Fruit fly (Drosophila melanogaster) whole organism, wandering third instar larva: ENCODE measurements around the gene CG10877.

ENCODE experiments used
- Abd-B ChIP-seq: fragments of >200 bp; optimal IDR thresholded peaks from 2 replicates; lab custom pipeline; 2017; ENCODE audit warnings: missing biosample characterization, missing genetic modification characterization
- CG32264 ChIP-seq: fragments of 200-800 bp; sonication (Bioruptor generic); optimal IDR thresholded peaks from 2 replicates; lab custom pipeline; 2016; ENCODE audit warnings: missing biosample characterization, missing genetic modification characterization
- CrebA ChIP-seq: fragments of 200-800 bp; sonication (Bioruptor generic); optimal IDR thresholded peaks from 2 replicates; lab custom pipeline; 2016; ENCODE audit warnings: missing biosample characterization, mild to moderate bottlenecking, missing genetic modification characterization, borderline replicate concordance
- Dif ChIP-seq: fragments of 200-275, 200-300 bp; sonication (Bioruptor generic); optimal IDR thresholded peaks from 2 replicates; lab custom pipeline; 2018; ENCODE audit warnings: missing biosample characterization, missing genetic modification characterization; ENCODE audit not compliant: partially characterized antibody
- GATAd ChIP-seq: sonication (Bioruptor generic); optimal IDR thresholded peaks from 2 replicates; lab custom pipeline; 2016; ENCODE audit warnings: missing biosample characterization, missing genetic modification characterization
- HLH106 ChIP-seq: fragments of 200-800 bp; optimal IDR thresholded peaks from 3 replicates; lab custom pipeline; 2019; ENCODE audit warnings: missing biosample characterization, mild to moderate bottlenecking, missing genetic modification characterization, moderate library complexity
- Hnf4 ChIP-seq: fragments of 200-800 bp; sonication (Bioruptor generic); optimal IDR thresholded peaks from 2 replicates; lab custom pipeline; 2016; ENCODE audit warnings: missing biosample characterization, mild to moderate bottlenecking, missing genetic modification characterization
- Hr78 ChIP-seq: fragments of >200 bp; optimal IDR thresholded peaks from 2 replicates; lab custom pipeline; 2017; ENCODE audit warnings: missing biosample characterization, missing genetic modification characterization
- Hr83 ChIP-seq: fragments of 200-300 bp; sonication (Bioruptor generic); optimal IDR thresholded peaks from 2 replicates; lab custom pipeline; 2016; ENCODE audit warnings: missing biosample characterization, mild to moderate bottlenecking, missing genetic modification characterization, moderate library complexity; ENCODE audit not compliant: poor library complexity, severe bottlenecking
- Jra ChIP-seq: sonication (Bioruptor generic); optimal IDR thresholded peaks from 2 replicates; lab custom pipeline; 2016; ENCODE audit warnings: missing biosample characterization, missing genetic modification characterization
- Myc ChIP-seq: fragments of >200 bp; optimal IDR thresholded peaks from 2 replicates; lab custom pipeline; 2017
- N ChIP-seq: fragments of >200 bp; optimal IDR thresholded peaks from 2 replicates; lab custom pipeline; 2018; ENCODE audit warnings: missing biosample characterization, missing external identifiers, missing genetic modification characterization
- OdsH ChIP-seq: fragments of 200-800 bp; sonication (Bioruptor generic); optimal IDR thresholded peaks from 2 replicates; lab custom pipeline; 2016; ENCODE audit warnings: missing biosample characterization, mild to moderate bottlenecking, missing genetic modification characterization
- Rel ChIP-seq, 2 experiments: fragments of 200-800 bp; sonication (Bioruptor generic) in 1 of 2; optimal IDR thresholded peaks; 2 replicates in 1 of 2; 3 replicates in 1 of 2; lab custom pipeline; 2016 to 2019; ENCODE audit warnings: mild to moderate bottlenecking in 2 of 2, missing biosample characterization in 2 of 2, missing genetic modification characterization in 2 of 2, moderate library complexity in 1 of 2
- Sp1 ChIP-seq: fragments of 200-800 bp; sonication (Bioruptor generic); optimal IDR thresholded peaks from 3 replicates; lab custom pipeline; 2019; ENCODE audit warnings: missing biosample characterization, mild to moderate bottlenecking, missing genetic modification characterization, moderate library complexity
- br ChIP-seq: fragments of 200-800 bp; sonication (Bioruptor generic); optimal IDR thresholded peaks from 2 replicates; lab custom pipeline; 2016; ENCODE audit warnings: missing biosample characterization, missing genetic modification characterization
- brk ChIP-seq: fragments of 200-800 bp; sonication (Bioruptor generic); optimal IDR thresholded peaks from 2 replicates; lab custom pipeline; 2016; ENCODE audit warnings: missing biosample characterization, mild to moderate bottlenecking, missing genetic modification characterization
- dl ChIP-seq, 2 experiments: fragments of 175-275, 200-275 bp in 1 of 2; fragments of 200-275 bp in 1 of 2; sonication (Bioruptor generic); optimal IDR thresholded peaks; lab custom pipeline; 2018; ENCODE audit warnings: mild to moderate bottlenecking in 2 of 2, missing biosample characterization in 2 of 2, missing genetic modification characterization in 2 of 2, moderate library complexity in 2 of 2; ENCODE audit not compliant: partially characterized antibody in 2 of 2, insufficient read depth in 1 of 2
- dmrt93B ChIP-seq: fragments of 200-800 bp; sonication (Bioruptor generic); optimal IDR thresholded peaks from 2 replicates; lab custom pipeline; 2018; ENCODE audit warnings: missing biosample characterization, mild to moderate bottlenecking, missing genetic modification characterization
- dsf ChIP-seq: sonication (Bioruptor generic); optimal IDR thresholded peaks from 2 replicates; lab custom pipeline; 2016; ENCODE audit warnings: missing biosample characterization, missing genetic modification characterization, borderline replicate concordance
- ey ChIP-seq: fragments of 200-800 bp; sonication (Bioruptor generic); optimal IDR thresholded peaks from 2 replicates; lab custom pipeline; 2016; ENCODE audit warnings: missing biosample characterization, missing genetic modification characterization
- foxo ChIP-seq, 2 experiments: fragments of 200-800 bp; sonication (Bioruptor generic); optimal IDR thresholded peaks; 2 replicates in 1 of 2; 3 replicates in 1 of 2; lab custom pipeline; 2016 to 2017; ENCODE audit warnings: missing biosample characterization in 2 of 2, missing genetic modification characterization in 2 of 2
- fru ChIP-seq: fragments of 200-800 bp; sonication (Bioruptor generic); optimal IDR thresholded peaks from 3 replicates; lab custom pipeline; 2016; ENCODE audit warnings: missing biosample characterization, mild to moderate bottlenecking, missing genetic modification characterization
- h ChIP-seq: fragments of 200-800 bp; sonication (Bioruptor generic); optimal IDR thresholded peaks from 3 replicates; lab custom pipeline; 2016; ENCODE audit warnings: missing biosample characterization, mild to moderate bottlenecking, missing genetic modification characterization
- jim ChIP-seq: fragments of 175-275, 200-325 bp; sonication (Bioruptor generic); optimal IDR thresholded peaks from 2 replicates; lab custom pipeline; 2016; ENCODE audit warnings: missing biosample characterization, mild to moderate bottlenecking, missing genetic modification characterization
- lola ChIP-seq: fragments of >200 bp; optimal IDR thresholded peaks from 2 replicates; lab custom pipeline; 2017; ENCODE audit warnings: missing biosample characterization, missing genetic modification characterization
- psq ChIP-seq: fragments of 200-800 bp; sonication (Bioruptor generic); optimal IDR thresholded peaks from 3 replicates; lab custom pipeline; 2017; ENCODE audit warnings: missing biosample characterization, mild to moderate bottlenecking, missing genetic modification characterization, moderate library complexity
- rgr ChIP-seq: fragments of 200-800 bp; sonication (Bioruptor generic); optimal IDR thresholded peaks from 3 replicates; lab custom pipeline; 2016; ENCODE audit warnings: missing biosample characterization, mild to moderate bottlenecking, missing genetic modification characterization
- sage ChIP-seq: fragments of 200-800 bp; sonication (Bioruptor generic); optimal IDR thresholded peaks from 2 replicates; lab custom pipeline; 2016; ENCODE audit warnings: missing biosample characterization, mild to moderate bottlenecking, missing genetic modification characterization
- sv ChIP-seq: fragments of 200-800 bp; sonication (Bioruptor generic); optimal IDR thresholded peaks from 3 replicates; lab custom pipeline; 2016; ENCODE audit warnings: missing biosample characterization, missing genetic modification characterization
- tai ChIP-seq: sonication (Bioruptor generic); optimal IDR thresholded peaks from 2 replicates; lab custom pipeline; 2016; ENCODE audit warnings: missing biosample characterization, missing genetic modification characterization
- usp ChIP-seq: fragments of >200 bp; optimal IDR thresholded peaks from 2 replicates; lab custom pipeline; 2017; ENCODE audit warnings: missing biosample characterization, missing genetic modification characterization
- woc ChIP-seq: sonication (Bioruptor generic); optimal IDR thresholded peaks from 2 replicates; lab custom pipeline; 2016; ENCODE audit warnings: missing biosample characterization, mild to moderate bottlenecking, missing genetic modification characterization

The CG10877 gene

DNA sequence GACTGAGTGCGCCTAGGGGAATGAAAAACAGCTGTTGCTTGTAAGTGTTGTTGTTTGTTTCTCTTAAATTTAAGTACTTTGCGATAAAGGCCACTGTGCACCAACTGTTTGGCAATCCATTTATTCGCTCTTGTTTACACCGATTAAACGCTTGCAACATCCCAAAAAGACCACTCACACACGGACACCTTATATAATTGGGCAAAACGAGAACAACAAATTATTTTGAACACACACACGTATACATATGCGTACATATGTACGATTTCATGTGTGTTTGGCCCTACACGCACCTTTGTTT, 6.8 kb downstream of the CG10877 start:
- no peak for TF ChIP-seq brk (GFP tag; lab: Kevin White, UChicago)
- TF ChIP-seq Dif (GFP tag; lab: Kevin White, UChicago), result no peak
- TF ChIP-seq lola (GFP tag; lab: Kevin White, UChicago), result no peak
- TF ChIP-seq OdsH (GFP tag; lab: Kevin White, UChicago), result no peak
- no peak for TF ChIP-seq Myc (lab: Kevin White, UChicago)
- no peak for TF ChIP-seq dl (GFP tag; optimal IDR thresholded peaks at IDR 0.05; lab: Kevin White, UChicago; ENCODE audit: insufficient read depth in 1 of 2, partially characterized antibody in 2 of 2)
- no peak for TF ChIP-seq N (GFP tag; lab: Kevin White, UChicago)
- no peak for TF ChIP-seq CrebA (GFP tag; lab: Kevin White, UChicago)
- TF ChIP-seq br, result no peak
- TF ChIP-seq dmrt93B, result no peak
- TF ChIP-seq CG32264 (GFP tag; lab: Kevin White, UChicago), result no peak
- no peak for TF ChIP-seq HLH106 (tag; lab: Kevin White, UChicago)
- TF ChIP-seq Abd-B, result no peak
- no peak for TF ChIP-seq sage (GFP tag; lab: Kevin White, UChicago)
- TF ChIP-seq tai (GFP tag; lab: Kevin White, UChicago), result no peak

DNA sequence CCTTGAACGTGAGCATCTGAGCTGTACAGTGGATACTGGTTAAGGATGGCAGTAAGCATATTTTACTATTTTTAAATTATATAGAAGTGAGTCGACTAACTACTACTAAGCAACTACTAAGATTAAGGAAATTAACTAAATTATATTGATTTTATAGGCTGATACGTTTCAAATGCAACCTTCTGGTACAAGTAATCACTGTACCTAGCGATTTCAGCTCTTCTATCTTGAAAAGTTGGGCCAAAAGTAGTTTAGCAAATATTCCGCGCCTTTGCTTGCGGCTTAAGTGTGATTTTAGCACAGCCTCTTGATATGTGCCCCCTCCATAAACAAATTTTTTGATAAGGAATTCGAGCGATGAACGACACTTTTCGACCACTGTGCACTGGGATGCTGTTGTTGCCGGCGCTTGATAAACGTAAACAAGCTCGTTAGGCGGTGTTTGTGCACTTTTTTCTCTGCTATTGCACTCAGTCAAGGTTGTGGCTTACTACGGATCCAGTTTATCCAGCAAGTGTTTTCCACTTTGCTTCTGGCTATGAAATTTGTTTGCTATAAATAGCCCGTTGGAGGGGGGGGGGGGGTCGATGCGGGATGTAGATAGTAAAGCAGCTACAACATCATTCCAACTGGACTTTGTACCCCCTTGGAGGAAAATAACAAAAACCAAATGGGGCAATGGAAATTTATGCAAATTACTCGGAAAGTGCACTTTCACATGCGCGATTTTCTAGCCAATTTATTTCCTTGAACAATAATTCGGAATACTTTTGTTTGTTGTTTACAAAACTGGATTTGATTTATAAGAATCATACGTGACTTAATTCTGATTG, 7.4 kb downstream of the CG10877 start:
- TF ChIP-seq dmrt93B (peak; percentile 37), woc (peak; percentile 72), brk (GFP tag; lab: Kevin White, UChicago) (peak; percentile 14), dl (GFP tag; optimal IDR thresholded peaks at IDR 0.05; lab: Kevin White, UChicago; ENCODE audit: insufficient read depth in 1 of 2, partially characterized antibody in 2 of 2) (no peak), HLH106 (tag; lab: Kevin White, UChicago) (peak; percentile 54), GATAd (GFP tag; lab: Kevin White, UChicago) (no peak), Sp1 (GFP tag; lab: Kevin White, UChicago) (peak; percentile 18), h (GFP tag; lab: Kevin White, UChicago) (peak; percentile 82), Abd-B (no peak), fru (GFP tag; lab: Kevin White, UChicago) (peak; percentile 72), lola (GFP tag; lab: Kevin White, UChicago) (no peak), dsf (GFP tag; lab: Kevin White, UChicago) (no peak), Jra (GFP tag; lab: Kevin White, UChicago) (no peak), psq (GFP tag; lab: Kevin White, UChicago) (peak; percentile 47), rgr (peak; percentile 60), CG32264 (GFP tag; lab: Kevin White, UChicago) (no peak), Hr83 (GFP tag; lab: Kevin White, UChicago) (no peak), OdsH (GFP tag; lab: Kevin White, UChicago) (peak; percentile 67), Dif (GFP tag; lab: Kevin White, UChicago) (peak; percentile 4), N (GFP tag; lab: Kevin White, UChicago) (no peak), sv (GFP tag; lab: Kevin White, UChicago) (peak; percentile 37), br (peak; percentile 55), jim (GFP tag; lab: Kevin White, UChicago) (no peak), ey (GFP tag; lab: Kevin White, UChicago) (peak; percentile 62), sage (GFP tag; lab: Kevin White, UChicago) (no peak), Hr78 (GFP tag; lab: Kevin White, UChicago) (no peak), tai (GFP tag; lab: Kevin White, UChicago) (no peak), CrebA (GFP tag; lab: Kevin White, UChicago) (no peak), foxo (GFP tag; optimal IDR thresholded peaks at IDR 0.05; lab: Kevin White, UChicago) (peak in 1 of 2 experiments; percentile 76), Hnf4 (GFP tag; lab: Kevin White, UChicago) (peak; percentile 9)

DNA sequence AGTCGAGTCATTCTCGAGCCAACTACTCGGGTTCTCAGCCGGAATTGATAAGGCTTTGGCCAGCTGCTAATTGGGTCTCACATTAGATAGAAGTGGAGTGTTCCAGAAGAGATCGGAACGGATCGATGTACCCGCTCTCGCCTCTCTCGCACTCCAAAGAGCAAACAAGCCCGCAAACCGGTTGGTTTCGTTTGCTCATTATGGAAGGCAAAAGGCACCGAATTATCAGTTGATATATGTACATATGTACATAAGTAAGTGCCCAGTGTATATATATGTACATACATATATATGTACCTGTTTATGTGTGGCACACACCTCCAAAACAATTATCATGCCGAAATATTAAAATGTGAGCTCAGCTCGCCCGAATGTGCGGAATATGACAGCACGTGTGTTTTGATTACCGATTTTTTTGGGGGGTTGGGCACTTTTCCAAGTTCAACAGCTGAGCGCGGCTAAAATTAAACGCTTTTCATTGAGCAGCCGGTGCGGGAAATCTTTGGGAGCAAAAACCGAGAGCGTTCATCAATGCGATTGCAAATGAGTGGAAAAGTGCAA, 8.1 kb downstream of the CG10877 start:
- TF ChIP-seq Dif (GFP tag; lab: Kevin White, UChicago) (peak; percentile 43), Rel (GFP tag; optimal IDR thresholded peaks at IDR 0.05; lab: Kevin White, UChicago) (peak; percentile 68), Rel (tag; optimal IDR thresholded peaks at IDR 0.05; lab: Kevin White, UChicago) (peak; percentile 15), foxo (GFP tag; optimal IDR thresholded peaks at IDR 0.05; lab: Kevin White, UChicago) (peak in 1 of 2 experiments; percentile 39), usp (GFP tag; lab: Kevin White, UChicago) (no peak), Hr83 (GFP tag; lab: Kevin White, UChicago) (peak; percentile 32)
- TF ChIP-seq, all 38 proteins: peak for 4
